Fruit fly (Drosophila melanogaster) whole organism: ENCODE data around the gene CG18547.

Experiments
- Dll ChIP-seq: fragments of >200 bp; optimal IDR thresholded peaks from 2 replicates; lab custom pipeline; 2017
- EcR ChIP-seq, 2 experiments: fragments of >200 bp; optimal IDR thresholded peaks; 2 replicates each; lab custom pipeline; 2017; ENCODE audit warnings: missing biosample characterization in 2 of 2, missing genetic modification characterization in 2 of 2, missing genetic modification reagents in 2 of 2
- psq ChIP-seq: fragments of >200 bp; optimal IDR thresholded peaks from 2 replicates; lab custom pipeline; 2017
- usp ChIP-seq: fragments of >200 bp; optimal IDR thresholded peaks from 2 replicates; lab custom pipeline; 2017; ENCODE audit warnings: missing biosample characterization, missing genetic modification characterization, mixed read lengths

DNA sequence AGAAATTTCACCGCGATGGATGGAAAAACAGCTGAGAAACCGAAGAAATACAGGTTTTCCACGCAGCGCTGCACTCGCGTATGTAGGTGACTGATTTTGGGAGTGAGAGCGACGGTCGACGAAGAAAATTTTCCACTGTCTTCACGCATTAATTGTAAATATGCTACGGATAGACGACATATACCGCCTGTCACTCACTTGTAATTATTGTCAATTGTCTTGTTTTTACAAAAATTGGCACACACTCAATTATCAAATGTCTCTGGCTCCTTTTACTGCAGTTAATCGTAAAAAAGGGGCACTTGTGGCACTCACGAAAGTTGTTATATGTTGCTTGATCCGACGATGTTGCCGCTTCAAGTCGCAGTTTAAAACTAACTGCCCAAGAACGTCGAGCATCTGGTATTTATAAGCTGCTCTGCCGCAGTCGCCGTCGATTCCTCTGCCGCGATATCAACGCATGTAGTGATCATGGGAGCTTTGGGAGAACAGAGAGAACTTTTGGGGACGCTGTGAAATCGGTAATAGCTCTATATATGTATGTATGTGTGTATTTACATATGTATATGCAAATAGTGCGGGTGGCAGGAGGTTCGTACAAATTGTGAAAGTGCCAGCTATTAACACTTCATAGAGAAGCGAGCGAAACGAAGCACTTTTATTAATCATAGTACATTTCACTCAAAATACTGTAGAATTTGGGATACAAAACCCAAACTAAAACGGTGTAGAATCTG lies 12.9 kb upstream of the CG18547 start, which contains the start of gene mfas:
- TF ChIP-seq psq (lab: Kevin White, UChicago) (no peak), Dll (lab: Kevin White, UChicago) (no peak), EcR (GFP tag; optimal IDR thresholded peaks at IDR 0.05; lab: Kevin White, UChicago) (no peak), usp (GFP tag; lab: Kevin White, UChicago) (no peak)
